Fruit fly (Drosophila melanogaster): ENCODE results near the gene mRpL21.

DNA sequence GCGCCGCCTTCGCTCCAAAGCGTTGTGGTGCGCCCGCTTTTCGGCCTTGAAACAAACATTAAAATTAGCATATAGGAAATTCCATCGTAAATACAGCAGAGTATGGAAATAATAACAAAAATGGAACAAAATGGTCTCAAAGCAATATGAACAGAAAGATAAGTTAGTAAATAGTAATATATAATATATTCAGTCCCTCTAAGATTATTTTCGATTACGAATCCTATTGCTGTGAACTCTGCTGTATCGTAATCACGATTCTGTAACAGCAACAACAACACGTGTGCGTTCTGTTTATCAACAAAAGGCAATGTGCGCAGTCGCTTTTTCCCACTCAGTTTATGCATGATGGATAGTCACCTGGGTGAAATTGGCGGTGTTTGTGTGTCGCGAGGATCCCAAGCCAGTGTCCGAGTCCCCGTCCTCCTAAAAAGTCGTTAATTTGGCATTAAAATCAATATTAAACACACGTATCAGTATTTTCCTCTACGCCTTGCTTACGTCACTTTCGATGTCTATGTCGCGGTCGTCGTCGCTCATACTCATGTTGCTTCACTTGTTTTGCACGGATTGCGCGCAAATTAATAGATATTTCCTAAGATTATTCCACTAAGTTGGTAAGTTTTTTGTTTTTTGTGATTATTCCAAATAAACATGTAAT is 8.7 kb upstream of the mRpL21 start, which contains the start of the genes CG42374 and Mettl5:
- TF ChIP-seq CG31388 (GFP tag; optimal IDR thresholded peaks at IDR 0.05) (no peak), CG11695 (GFP tag; IDR thresholded peaks at IDR 0.05) (peak; percentile 83), CG18476 (GFP tag; optimal IDR thresholded peaks at IDR 0.05) (peak; percentile 17), fd3F (GFP tag; optimal IDR thresholded peaks at IDR 0.05) (no peak), BEAF-32 (GFP tag; optimal IDR thresholded peaks at IDR 0.05) (no peak), chn (GFP tag; optimal IDR thresholded peaks at IDR 0.05) (peak; percentile 7), CG4328 (GFP tag; optimal IDR thresholded peaks at IDR 0.05) (no peak), dm (GFP tag; optimal IDR thresholded peaks at IDR 0.05) (no peak), HLH4C (GFP tag; IDR thresholded peaks at IDR 0.05; ENCODE audit: partially characterized antibody) (no peak), CG11696 (GFP tag; IDR thresholded peaks at IDR 0.05) (peak; percentile 98), CG8924 (tag; optimal IDR thresholded peaks at IDR 0.05) (no peak), CG17385 (GFP tag; optimal IDR thresholded peaks at IDR 0.05) (peak; percentile 2), az2 (GFP tag; optimal IDR thresholded peaks at IDR 0.05) (peak; percentile 44)
